Worm (Caenorhabditis elegans): Measurements from ENCODE around the gene W04D12.1.

W04D12.1 gene

DNA sequence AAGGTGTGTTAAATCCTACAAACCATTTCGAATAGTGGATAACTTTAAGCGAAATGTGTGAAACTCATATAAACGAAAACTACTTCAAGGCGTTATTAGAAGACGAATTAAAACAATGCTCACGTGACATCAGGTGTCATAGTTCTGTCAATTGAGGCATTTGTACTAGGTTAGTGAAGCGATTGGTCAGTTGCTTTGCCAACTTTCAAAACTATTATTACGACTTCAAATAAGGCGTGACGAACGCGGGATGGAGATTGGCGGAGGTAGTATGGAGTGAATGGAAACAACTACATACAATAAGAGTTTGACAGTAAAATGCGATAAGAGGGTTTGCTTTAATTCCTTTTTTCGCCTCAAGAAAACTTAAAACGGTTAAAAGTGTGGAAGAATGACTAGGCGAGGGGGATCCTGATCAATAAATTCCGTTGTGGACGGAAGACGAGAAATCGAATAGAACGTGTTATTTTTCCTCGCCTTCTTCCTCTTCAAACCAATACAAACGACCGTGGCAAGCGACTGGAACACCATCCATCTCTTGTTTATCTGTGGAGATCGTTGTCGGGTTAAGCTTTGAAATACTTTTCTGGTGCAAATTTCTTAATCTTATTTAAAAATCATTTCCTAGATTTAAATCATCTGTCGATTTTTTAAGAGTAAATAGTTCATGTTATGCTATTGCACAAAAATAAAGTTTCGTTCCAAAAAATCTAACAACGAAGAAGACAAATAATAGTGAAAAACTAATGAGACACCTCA lies 4.3 kb downstream of the W04D12.1 start:
- TF ChIP-seq W03F9.2 (tag; optimal IDR thresholded peaks at IDR 0.05) (no peak), him-1 (tag; optimal IDR thresholded peaks at IDR 0.05) (no peak), dao-5 (tag; optimal IDR thresholded peaks at IDR 0.05) (no peak)

DNA sequence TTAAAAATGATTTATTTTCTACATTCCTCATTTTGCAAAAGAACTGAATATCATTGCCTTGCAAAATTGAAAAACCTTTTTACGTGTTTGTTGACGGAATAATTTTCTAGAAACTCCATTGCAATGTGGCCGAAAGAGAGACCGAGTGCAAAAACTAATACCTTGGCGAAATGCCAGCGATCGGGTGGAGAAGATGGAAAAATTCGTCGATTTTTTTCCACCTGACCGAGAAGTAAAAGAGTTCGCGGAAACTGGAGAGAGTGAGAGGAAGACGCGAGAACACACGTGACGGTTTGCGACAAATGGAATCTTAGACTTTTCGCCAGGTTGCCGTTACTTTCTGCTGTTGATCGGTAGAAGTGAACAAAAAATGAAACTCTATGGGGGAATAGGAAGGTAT lies 5.0 kb downstream of the W04D12.1 start:
- TF ChIP-seq him-1 (tag; optimal IDR thresholded peaks at IDR 0.05) (no peak), W03F9.2 (tag; optimal IDR thresholded peaks at IDR 0.05) (no peak), dao-5 (tag; optimal IDR thresholded peaks at IDR 0.05) (no peak)

DNA sequence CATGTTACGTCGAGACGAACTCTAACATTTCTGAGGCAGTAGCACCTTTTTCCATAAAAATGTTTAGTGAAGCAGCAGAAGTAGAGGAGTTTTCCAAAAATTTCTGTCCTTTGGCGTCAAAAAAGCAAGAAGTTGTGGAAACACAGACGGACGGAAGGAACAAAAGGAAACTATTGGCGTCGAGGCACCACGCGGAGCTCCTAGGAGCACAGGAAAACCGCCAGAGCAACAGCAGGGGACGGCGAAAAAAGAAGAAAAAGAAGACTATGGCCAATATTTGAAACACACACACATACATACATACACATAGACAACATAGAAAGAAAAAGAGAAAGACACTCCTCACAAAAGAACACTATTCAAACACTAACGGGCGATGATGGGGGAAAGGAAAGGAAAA lies 6.2 kb downstream of the W04D12.1 start:
- TF ChIP-seq dao-5 (tag; optimal IDR thresholded peaks at IDR 0.05) (no peak), him-1 (tag; optimal IDR thresholded peaks at IDR 0.05) (no peak), W03F9.2 (tag; optimal IDR thresholded peaks at IDR 0.05) (no peak)

DNA sequence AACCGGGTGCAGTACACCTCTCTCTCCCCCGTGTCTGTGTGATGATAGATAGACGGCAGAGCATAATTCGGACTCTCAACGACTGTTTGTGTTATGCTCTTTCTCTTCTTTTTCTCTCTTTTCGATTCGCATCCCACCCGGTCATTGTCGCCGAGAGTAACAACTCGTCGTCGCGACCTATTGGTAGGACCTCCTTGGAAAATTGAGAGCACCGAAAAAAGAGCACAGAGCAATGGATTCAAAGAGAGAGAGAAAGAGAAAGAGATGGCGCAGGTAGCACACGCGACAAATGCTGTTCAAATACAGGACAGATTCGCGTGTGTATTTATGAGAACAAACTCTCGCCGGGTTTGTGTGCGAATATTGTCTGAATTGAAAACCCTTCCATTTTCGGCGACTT lies 6.9 kb downstream of the W04D12.1 start:
- TF ChIP-seq him-1 (tag; optimal IDR thresholded peaks at IDR 0.05) (no peak), dao-5 (tag; optimal IDR thresholded peaks at IDR 0.05) (no peak), W03F9.2 (tag; optimal IDR thresholded peaks at IDR 0.05) (no peak)

DNA sequence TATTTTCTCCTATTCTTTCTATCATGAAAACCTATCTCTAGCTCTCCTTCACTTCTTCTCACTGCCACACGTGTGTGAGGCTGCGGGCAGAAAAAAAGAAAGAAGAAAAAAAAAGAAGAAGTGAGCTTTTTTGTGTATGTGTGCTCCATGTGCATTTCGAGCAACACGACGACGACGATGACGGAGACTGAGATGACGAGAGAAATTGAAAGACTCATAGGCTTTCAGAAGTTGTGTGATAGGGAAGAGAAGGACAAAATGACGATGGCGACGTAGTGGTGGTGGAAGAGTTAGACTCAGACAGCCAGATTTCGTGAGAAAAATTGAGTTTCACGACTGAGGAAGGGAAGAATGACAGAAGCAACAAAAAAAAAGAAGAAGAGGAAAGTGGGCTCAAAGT lies 8.8 kb downstream of the W04D12.1 start:
- no peak for TF ChIP-seq W03F9.2 (tag; optimal IDR thresholded peaks at IDR 0.05)
- no peak for TF ChIP-seq dao-5 (tag; optimal IDR thresholded peaks at IDR 0.05)
- TF ChIP-seq him-1 (tag; optimal IDR thresholded peaks at IDR 0.05) = peak; percentile 83

DNA sequence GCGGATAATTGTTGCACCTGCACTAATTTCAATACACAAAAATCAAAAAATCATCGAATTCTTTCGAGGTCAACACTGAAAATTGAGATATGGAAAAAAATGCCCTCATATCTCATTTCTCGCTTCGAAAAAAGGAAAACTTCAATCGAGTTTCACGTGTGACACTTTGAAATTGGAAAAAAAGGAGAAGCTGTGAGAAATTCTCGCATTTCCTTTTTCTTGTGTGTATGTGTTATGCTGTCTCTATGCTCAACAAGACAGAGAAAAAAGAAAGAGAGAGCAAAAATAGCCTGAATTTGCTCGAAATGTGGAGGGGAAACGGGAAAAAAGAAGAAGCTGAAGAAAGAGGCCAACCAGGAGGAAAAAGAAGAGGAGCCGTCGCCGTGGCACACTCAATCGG lies 9.7 kb downstream of the W04D12.1 start:
- TF ChIP-seq W03F9.2 (tag; optimal IDR thresholded peaks at IDR 0.05) (no peak), him-1 (tag; optimal IDR thresholded peaks at IDR 0.05) (no peak), dao-5 (tag; optimal IDR thresholded peaks at IDR 0.05) (no peak)

- TF ChIP-seq W03F9.2 (tag; optimal IDR thresholded peaks at IDR 0.05) (peak; percentile 1), dao-5 (tag; optimal IDR thresholded peaks at IDR 0.05) (no peak), him-1 (tag; optimal IDR thresholded peaks at IDR 0.05) (no peak)
These were observed 16.5 kb downstream of the W04D12.1 start, which contains the start of gene ddx-23 for ce11 chrIII:5853240-5853639. Gene ddx-23 (minus strand): TSS chrIII:5853269.

DNA sequence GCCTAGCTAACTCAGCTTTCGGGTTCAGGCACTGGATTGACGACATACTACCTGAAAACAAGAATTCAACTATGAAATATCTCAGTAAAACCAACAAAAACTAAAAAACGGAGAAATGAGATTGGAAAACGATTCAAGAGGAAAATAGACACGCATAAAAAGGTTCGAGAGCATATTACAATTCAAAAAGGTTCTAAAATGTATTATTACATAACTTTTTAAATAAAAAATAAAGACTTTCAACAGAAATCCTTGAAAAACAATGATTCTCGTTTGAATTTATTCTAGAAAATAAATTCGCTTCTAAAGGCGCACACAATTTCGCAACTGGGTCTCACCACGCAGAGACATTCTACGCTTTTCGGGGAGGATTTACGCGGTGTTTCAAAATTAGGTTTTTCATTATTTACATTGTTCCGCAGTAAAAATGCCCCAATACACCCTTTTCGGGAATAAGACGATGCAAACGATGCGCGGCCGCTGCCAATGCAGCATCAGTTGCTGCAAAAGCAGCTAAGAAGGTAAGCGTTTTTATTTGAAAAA lies 19.0 kb downstream of the W04D12.1 start, which contains the start of the genes cct-6 and alh-9:
Gene cct-6, minus strand, starts transcription at position 51 of the 543 bp plus-strand sequence.
Gene alh-9, plus strand, starts transcription at position 382 of the 543 bp plus-strand sequence.
- TF ChIP-seq W03F9.2 (tag; optimal IDR thresholded peaks at IDR 0.05) (peak; percentile 94), dao-5 (tag; optimal IDR thresholded peaks at IDR 0.05) (no peak), him-1 (tag; optimal IDR thresholded peaks at IDR 0.05) (no peak)

ce11 chrIII:5859008-5859407 lies 22.3 kb downstream of the W04D12.1 start, which contains the start of gene dpf-4:
Gene dpf-4 (plus strand): TSS chrIII:5859308.
- TF ChIP-seq W03F9.2 (tag; optimal IDR thresholded peaks at IDR 0.05) (no peak), dao-5 (tag; optimal IDR thresholded peaks at IDR 0.05) (no peak), him-1 (tag; optimal IDR thresholded peaks at IDR 0.05) (no peak)

- TF ChIP-seq W03F9.2 (tag; optimal IDR thresholded peaks at IDR 0.05) (peak; percentile 16), him-1 (tag; optimal IDR thresholded peaks at IDR 0.05) (no peak)
These were observed 27.0 kb downstream of the W04D12.1 start, which contains the start of gene dnpp-1 for ce11 chrIII:5863774-5864173. Gene dnpp-1 (minus strand): TSS chrIII:5863803.

ce11 chrIII:5864270-5864669 lies 27.5 kb downstream of the W04D12.1 start, which contains the start of gene rabn-5:
Gene rabn-5 (plus strand): TSS chrIII:5864553.
- TF ChIP-seq W03F9.2 (tag; optimal IDR thresholded peaks at IDR 0.05) (no peak), him-1 (tag; optimal IDR thresholded peaks at IDR 0.05) (no peak), dao-5 (tag; optimal IDR thresholded peaks at IDR 0.05) (no peak)

DNA sequence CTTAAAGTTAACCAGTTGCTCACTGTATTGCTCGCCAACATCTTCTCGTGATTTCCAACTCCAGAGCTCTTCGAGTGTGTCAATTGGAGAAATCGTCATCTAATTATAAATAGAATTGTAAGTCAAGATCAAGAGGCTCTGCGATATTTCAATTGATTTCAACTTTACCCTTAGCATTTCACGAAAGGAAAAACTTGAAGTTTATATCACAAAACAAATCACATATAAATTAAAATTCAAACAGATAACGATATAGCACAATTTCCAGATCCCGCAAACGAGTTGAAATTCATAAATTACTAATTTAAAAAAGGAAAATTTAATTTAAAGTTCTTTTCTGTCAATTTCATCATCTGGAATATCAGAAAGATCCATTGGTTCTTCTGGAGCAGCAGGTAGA lies 31.7 kb downstream of the W04D12.1 start, which contains the start of gene eng-1:
Gene eng-1, minus strand, starts transcription at position 101 of the 400 bp plus-strand sequence.
- no peak for TF ChIP-seq W03F9.2 (tag; optimal IDR thresholded peaks at IDR 0.05)
- no peak for TF ChIP-seq dao-5 (tag; optimal IDR thresholded peaks at IDR 0.05)
- TF ChIP-seq him-1 (tag; optimal IDR thresholded peaks at IDR 0.05) = no peak

ce11 chrIII:5869429-5869828 lies 32.7 kb downstream of the W04D12.1 start, which contains the start of gene F01F1.15:
Gene F01F1.15 (minus strand): TSS chrIII:5869529.
- TF ChIP-seq dao-5 (tag; optimal IDR thresholded peaks at IDR 0.05) = no peak
- TF ChIP-seq him-1 (tag; optimal IDR thresholded peaks at IDR 0.05) = no peak
- no peak for TF ChIP-seq W03F9.2 (tag; optimal IDR thresholded peaks at IDR 0.05)

DNA sequence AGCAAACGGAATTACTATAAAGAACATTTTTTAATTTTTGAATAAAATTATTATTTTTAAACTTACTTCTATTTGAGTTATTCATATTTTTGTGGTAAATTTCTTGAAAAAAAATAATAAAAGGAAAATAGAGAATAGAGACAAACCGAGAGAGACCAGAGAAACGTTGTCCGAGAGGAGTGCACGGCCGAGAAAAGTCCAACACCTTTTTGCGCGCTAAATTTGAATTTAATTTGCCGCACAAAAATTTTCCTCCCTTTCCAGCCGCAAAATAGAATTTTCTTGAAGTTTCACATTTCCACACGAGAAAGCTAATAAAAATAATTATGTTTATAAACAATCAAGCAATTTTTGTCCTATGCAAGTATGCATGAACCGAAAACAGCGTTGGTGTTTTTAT lies 35.0 kb downstream of the W04D12.1 start, which contains the start of the genes F01F1.11 and F01F1.3:
Gene F01F1.11, minus strand, starts transcription at position 118 of the 400 bp plus-strand sequence.
Gene F01F1.3, plus strand, starts transcription at position 179 of the 400 bp plus-strand sequence.
- TF ChIP-seq him-1 (tag; optimal IDR thresholded peaks at IDR 0.05) (no peak), W03F9.2 (tag; optimal IDR thresholded peaks at IDR 0.05) (peak; percentile 69), dao-5 (tag; optimal IDR thresholded peaks at IDR 0.05) (no peak)

All from whole organism, L4/young adult.